Worm (Caenorhabditis elegans) whole organism, L3 larva: Measurements from ENCODE around the gene Y26G10.5.

Experiments used
- R02D3.7 ChIP-seq: fragments of 150-350 bp; optimal IDR thresholded peaks from 2 replicates; lab custom pipeline; 2014; ENCODE audit warnings: missing biosample characterization, missing genetic modification characterization
- ceh-16 ChIP-seq: sonication (generic microtip); optimal IDR thresholded peaks from 2 replicates; lab custom pipeline; 2017; ENCODE audit warnings: missing biosample characterization, missing genetic modification characterization
- ceh-82 ChIP-seq: fragments of 150-350 bp; optimal IDR thresholded peaks from 2 replicates; lab custom pipeline; 2014; ENCODE audit warnings: missing biosample characterization, missing genetic modification characterization
- ceh-9 ChIP-seq: sonication (generic microtip); optimal IDR thresholded peaks from 2 replicates; lab custom pipeline; 2018; ENCODE audit warnings: missing biosample characterization, missing genetic modification characterization
- daf-12 ChIP-seq: fragments of 150-350 bp; optimal IDR thresholded peaks from 2 replicates; lab custom pipeline; 2014; ENCODE audit warnings: missing biosample characterization, missing genetic modification reagents, missing genetic modification characterization
- elt-2 ChIP-seq: sonication (generic microtip); optimal IDR thresholded peaks from 2 replicates; lab custom pipeline; 2016; ENCODE audit warnings: missing genetic modification reagents, mild to moderate bottlenecking, missing genetic modification characterization, missing compliant biosample characterization
- elt-3 ChIP-seq, 3 experiments: fragments of 150-350 bp in 1 of 3; sonication (generic microtip) in 2 of 3; optimal IDR thresholded peaks; 2 replicates in 2 of 3; 4 replicates in 1 of 3; lab custom pipeline; 2014 to 2017; ENCODE audit warnings: missing biosample characterization in 3 of 3, missing genetic modification characterization in 3 of 3
- eor-1 ChIP-seq, 2 experiments: fragments of 150-350 bp; optimal IDR thresholded peaks; 2 replicates each; lab custom pipeline; 2014 to 2018; ENCODE audit warnings: missing biosample characterization in 2 of 2, missing genetic modification characterization in 2 of 2
- fkh-10 ChIP-seq: sonication (generic microtip); optimal IDR thresholded peaks from 2 replicates; lab custom pipeline; 2017; ENCODE audit warnings: missing biosample characterization, missing genetic modification reagents, missing genetic modification characterization
- fkh-2 ChIP-seq: fragments of 150-350 bp; optimal IDR thresholded peaks from 2 replicates; lab custom pipeline; 2014; ENCODE audit warnings: missing biosample characterization, missing genetic modification reagents, missing genetic modification characterization
- fos-1 ChIP-seq: fragments of 150-350 bp; optimal IDR thresholded peaks from 2 replicates; lab custom pipeline; 2014; ENCODE audit warnings: missing biosample characterization, missing genetic modification characterization
- hmg-11 ChIP-seq: sonication (generic microtip); optimal IDR thresholded peaks from 2 replicates; lab custom pipeline; 2016; ENCODE audit warnings: missing genetic modification characterization, missing compliant biosample characterization
- jun-1 ChIP-seq: fragments of 150-350 bp; optimal IDR thresholded peaks from 2 replicates; lab custom pipeline; 2014; ENCODE audit warnings: missing biosample characterization, missing genetic modification reagents, missing genetic modification characterization
- lin-15B ChIP-seq: fragments of 150-350 bp; optimal IDR thresholded peaks from 2 replicates; lab custom pipeline; 2014; ENCODE audit warnings: missing biosample characterization, missing genetic modification characterization
- lsy-12 ChIP-seq: sonication (generic microtip); optimal IDR thresholded peaks from 2 replicates; lab custom pipeline; 2016; ENCODE audit warnings: mild to moderate bottlenecking, missing genetic modification characterization, missing compliant biosample characterization
- mdl-1 ChIP-seq: fragments of 150-350 bp; optimal IDR thresholded peaks from 2 replicates; lab custom pipeline; 2014; ENCODE audit warnings: missing biosample characterization, missing genetic modification characterization
- nfya-1 ChIP-seq: sonication (generic microtip); optimal IDR thresholded peaks from 2 replicates; lab custom pipeline; 2017; ENCODE audit warnings: missing genetic modification characterization, mild to moderate bottlenecking, missing compliant biosample characterization, antibody characterized with exemption, moderate library complexity; ENCODE audit not compliant: insufficient read depth
- nhr-12 ChIP-seq: fragments of 150-350 bp; optimal IDR thresholded peaks from 2 replicates; lab custom pipeline; 2014; ENCODE audit warnings: missing biosample characterization, missing genetic modification characterization
- nhr-23 ChIP-seq: fragments of 150-350 bp; optimal IDR thresholded peaks from 2 replicates; lab custom pipeline; 2014; ENCODE audit warnings: missing biosample characterization, missing genetic modification reagents, missing genetic modification characterization
- nhr-25 ChIP-seq: sonication (generic microtip); optimal IDR thresholded peaks from 2 replicates; lab custom pipeline; 2017; ENCODE audit warnings: missing biosample characterization, missing genetic modification characterization
- nhr-67 ChIP-seq: fragments of 150-350 bp; optimal IDR thresholded peaks from 2 replicates; lab custom pipeline; 2014; ENCODE audit warnings: missing biosample characterization, missing genetic modification characterization
- nhr-76 ChIP-seq: fragments of 150-350 bp; sonication (generic microtip); optimal IDR thresholded peaks from 5 replicates; lab custom pipeline; 2014; ENCODE audit warnings: missing biosample characterization, missing genetic modification characterization
- nhr-77 ChIP-seq: fragments of 150-350 bp; optimal IDR thresholded peaks from 2 replicates; lab custom pipeline; 2014; ENCODE audit warnings: missing biosample characterization, missing genetic modification characterization
- pha-4 ChIP-seq: fragments of 150-350 bp; optimal IDR thresholded peaks from 2 replicates; lab custom pipeline; 2014; ENCODE audit warnings: missing biosample characterization, missing genetic modification reagents, missing genetic modification characterization
- pqm-1 ChIP-seq: fragments of 150-350 bp; optimal IDR thresholded peaks from 2 replicates; lab custom pipeline; 2017; ENCODE audit warnings: missing biosample characterization, missing genetic modification characterization, inconsistent platforms
- sea-2 ChIP-seq: fragments of 150-350 bp; sonication (generic microtip); optimal IDR thresholded peaks from 4 replicates; lab custom pipeline; 2014; ENCODE audit warnings: missing biosample characterization, missing genetic modification reagents, missing genetic modification characterization
- skn-1 ChIP-seq: fragments of 150-350 bp; optimal IDR thresholded peaks from 2 replicates; lab custom pipeline; 2014; ENCODE audit warnings: missing biosample characterization, missing genetic modification characterization
- unc-39 ChIP-seq: sonication (generic microtip); optimal IDR thresholded peaks from 4 replicates; lab custom pipeline; 2017; ENCODE audit warnings: missing biosample characterization, missing genetic modification characterization
- unc-62 ChIP-seq: fragments of 150-350 bp; sonication (generic microtip); optimal IDR thresholded peaks from 4 replicates; lab custom pipeline; 2014; ENCODE audit warnings: missing biosample characterization, missing genetic modification reagents, missing genetic modification characterization
- zag-1 ChIP-seq: fragments of 150-350 bp; optimal IDR thresholded peaks from 2 replicates; lab custom pipeline; 2014; ENCODE audit warnings: missing biosample characterization, missing genetic modification characterization
- ztf-11 ChIP-seq: fragments of 150-350 bp; optimal IDR thresholded peaks from 2 replicates; lab custom pipeline; 2014; ENCODE audit warnings: missing biosample characterization, missing genetic modification characterization

Gene Y26G10.5

DNA sequence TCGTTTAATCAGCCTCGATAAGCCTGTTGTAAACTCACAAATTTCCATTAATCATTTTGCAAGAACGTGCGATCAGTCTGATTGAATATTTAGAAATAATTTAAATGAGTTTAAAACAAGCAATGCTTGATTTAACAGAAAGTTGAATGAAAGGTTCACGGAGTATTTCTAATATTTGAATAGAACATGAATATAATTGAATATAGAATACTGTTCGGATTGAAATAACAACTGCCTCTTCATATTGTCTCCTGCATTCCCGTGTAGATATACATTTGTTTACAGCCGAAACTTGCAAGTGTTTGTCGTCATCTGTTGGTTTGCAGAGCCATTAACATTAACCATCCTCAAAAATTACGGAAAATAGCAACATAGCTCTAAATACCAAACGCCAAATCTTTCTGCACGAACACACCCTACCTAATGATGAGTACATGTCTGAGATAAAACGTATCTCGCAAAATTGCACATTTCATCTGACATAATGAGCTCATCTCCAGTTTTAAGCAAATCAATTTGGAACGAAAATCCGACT lies at the start of gene Y26G10.5, which contains the start of gene srh-32:
Y26G10.5 (minus strand) TSS at position 101 of the 535 bp plus-strand sequence.
srh-32 (plus strand) TSS at position 485 of the 535 bp plus-strand sequence.
- TF ChIP-seq elt-2 (tag; lab: Kevin White, UChicago) = no peak
- no peak for TF ChIP-seq jun-1 (tag; lab: Kevin White, UChicago)
- TF ChIP-seq unc-39 (tag; lab: Kevin White, UChicago) = no peak
- no peak for TF ChIP-seq unc-62 (GFP tag; lab: Kevin White, UChicago)
- TF ChIP-seq nfya-1 (tag; lab: Kevin White, UChicago) = no peak

DNA sequence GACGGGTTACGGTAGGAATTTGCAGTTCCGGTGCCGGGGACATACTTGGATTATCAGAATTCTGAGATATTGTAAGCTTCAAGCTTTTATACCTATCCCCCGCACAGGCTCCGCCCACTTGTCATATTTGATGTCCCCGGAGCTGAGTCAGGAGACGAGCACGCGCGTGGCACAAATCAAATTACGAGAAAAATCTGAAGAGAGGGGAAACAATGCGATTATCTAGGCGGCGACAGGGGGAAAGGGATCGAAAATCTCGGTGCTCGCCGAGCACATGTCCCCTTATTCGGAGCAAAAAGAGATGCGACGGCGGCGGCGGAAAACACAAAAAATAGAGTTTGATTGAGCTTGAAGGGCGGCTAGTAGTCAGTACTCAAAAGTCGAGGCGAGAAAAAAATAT lies 48.6 kb upstream of the Y26G10.5 start, which contains the start of gene R12G8.1:
R12G8.1 (minus strand) TSS at position 63 of the 400 bp plus-strand sequence.
- TF ChIP-seq sea-2 (GFP tag; lab: Kevin White, UChicago) (no peak), hmg-11 (tag; lab: Kevin White, UChicago) (no peak), fkh-10 (GFP tag; lab: Kevin White, UChicago) (peak; percentile 79), nhr-23 (tag; lab: Kevin White, UChicago) (no peak)
- TF ChIP-seq, all 47 proteins: peak for 1

DNA sequence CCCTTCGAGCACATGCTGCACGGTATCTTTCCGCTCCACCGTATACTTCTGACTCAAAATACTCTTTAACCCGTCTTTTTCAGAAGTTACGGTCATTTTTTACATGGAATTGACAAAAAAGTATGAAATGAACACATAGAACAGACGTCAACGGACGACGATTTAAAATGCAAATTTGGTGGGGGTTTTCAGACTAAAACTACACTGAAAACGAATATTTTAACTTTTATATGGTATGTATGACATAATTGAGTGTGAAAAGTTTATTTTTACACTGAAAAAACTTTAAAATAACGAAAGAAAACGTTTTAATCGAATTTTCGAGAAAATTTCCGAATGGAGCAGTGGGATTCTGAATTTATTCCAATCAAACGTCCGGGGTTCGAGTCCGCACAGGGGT lies 46.3 kb upstream of the Y26G10.5 start, which contains the start of gene twk-36:
twk-36 (minus strand) TSS at position 101 of the 400 bp plus-strand sequence.
- no peak for TF ChIP-seq fkh-2 (tag; lab: Kevin White, UChicago)
- no peak for TF ChIP-seq daf-12 (tag; lab: Kevin White, UChicago)
- TF ChIP-seq nhr-12 (tag; lab: Kevin White, UChicago) = no peak
- TF ChIP-seq lin-15B (tag; lab: Kevin White, UChicago) = no peak
- TF ChIP-seq nhr-25 = no peak
- TF ChIP-seq nhr-23 (tag; lab: Kevin White, UChicago) = no peak
- TF ChIP-seq ztf-11 (tag; lab: Kevin White, UChicago) = no peak
- TF ChIP-seq unc-39 (tag; lab: Kevin White, UChicago) = no peak
- no peak for TF ChIP-seq fos-1 (tag; lab: Kevin White, UChicago)
- TF ChIP-seq hmg-11 (tag; lab: Kevin White, UChicago) = no peak
- TF ChIP-seq mdl-1 = no peak
- no peak for TF ChIP-seq jun-1 (tag; lab: Kevin White, UChicago)
- no peak for TF ChIP-seq pha-4

ce11 chrV:17743802-17744201 lies 43.2 kb upstream of the Y26G10.5 start:
- no peak for TF ChIP-seq fkh-2 (tag; lab: Kevin White, UChicago)
- no peak for TF ChIP-seq mdl-1
- no peak for TF ChIP-seq pqm-1 (tag; lab: Kevin White, UChicago)
- TF ChIP-seq daf-12 (tag; lab: Kevin White, UChicago) = no peak
- no peak for TF ChIP-seq nhr-67 (tag; lab: Kevin White, UChicago)
- no peak for TF ChIP-seq hmg-11 (tag; lab: Kevin White, UChicago)
- TF ChIP-seq ceh-16 (tag; lab: Kevin White, UChicago) = no peak
- no peak for TF ChIP-seq jun-1 (tag; lab: Kevin White, UChicago)
- no peak for TF ChIP-seq lin-15B (tag; lab: Kevin White, UChicago)
- TF ChIP-seq elt-2 (tag; lab: Kevin White, UChicago) = no peak
- TF ChIP-seq skn-1 = no peak
- TF ChIP-seq nhr-76 (tag; lab: Kevin White, UChicago) = no peak
- TF ChIP-seq ceh-82 = no peak

- TF ChIP-seq sea-2 (GFP tag; lab: Kevin White, UChicago) (no peak), zag-1 (tag; lab: Kevin White, UChicago) (no peak), jun-1 (tag; lab: Kevin White, UChicago) (no peak), eor-1 (tag; optimal IDR thresholded peaks at IDR 0.05; lab: Kevin White, UChicago) (no peak), hmg-11 (tag; lab: Kevin White, UChicago) (no peak), R02D3.7 (no peak), pha-4 (no peak), ceh-82 (no peak), nhr-23 (tag; lab: Kevin White, UChicago) (no peak), nhr-77 (no peak), ceh-9 (tag; lab: Kevin White, UChicago) (no peak), elt-3 (tag; optimal IDR thresholded peaks at IDR 0.05; lab: Kevin White, UChicago) (no peak), lsy-12 (tag; lab: Kevin White, UChicago) (no peak)
Measured at ce11 chrV:17739801-17740200, 39.2 kb upstream of the Y26G10.5 start, which contains the start of gene cutl-4. TSS of gene cutl-4 (minus strand) at chrV:17739901.
